Worm (Caenorhabditis elegans): ENCODE measurements around the gene W07G1.7.

DNA sequence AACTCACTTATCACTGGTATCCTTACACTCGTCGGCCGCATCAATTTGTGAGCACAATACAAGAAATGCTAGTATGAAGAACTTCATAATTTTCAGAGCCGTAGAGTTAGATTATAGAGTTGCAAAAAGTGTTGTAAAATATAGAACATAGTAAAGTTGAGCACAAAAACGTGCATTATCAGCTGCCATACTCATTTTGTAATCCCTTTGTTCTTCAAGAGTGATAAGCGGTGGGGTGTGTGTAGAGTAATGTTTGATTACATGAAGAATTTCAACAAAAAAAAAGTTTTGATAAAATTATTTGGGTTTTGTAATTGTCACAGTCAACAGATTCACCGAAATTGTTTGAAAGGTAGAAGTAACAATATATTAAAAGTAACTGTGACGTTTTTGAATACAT, 16.8 kb upstream of the W07G1.7 start, which contains the start of the genes Y39G8B.13 and Y39G8B.10:
- TF ChIP-seq lin-13 (tag; optimal IDR thresholded peaks at IDR 0.05) (no peak), ztf-11 (tag; optimal IDR thresholded peaks at IDR 0.05) (no peak), cnd-1 (tag; optimal IDR thresholded peaks at IDR 0.05) (no peak), lsy-2 (tag; optimal IDR thresholded peaks at IDR 0.05) (no peak), M03D4.4 (tag; optimal IDR thresholded peaks at IDR 0.05) (no peak), elt-3 (tag; optimal IDR thresholded peaks at IDR 0.05) (no peak), unc-39 (tag; optimal IDR thresholded peaks at IDR 0.05) (no peak), pha-4 (tag; optimal IDR thresholded peaks at IDR 0.05) (no peak), sem-2 (GFP tag; optimal IDR thresholded peaks at IDR 0.05) (no peak), blmp-1 (tag; optimal IDR thresholded peaks at IDR 0.05) (no peak), snpc-4 (tag; optimal IDR thresholded peaks at IDR 0.05) (no peak), unc-62 (GFP tag; optimal IDR thresholded peaks at IDR 0.05) (no peak), sptf-1 (tag; optimal IDR thresholded peaks at IDR 0.05) (no peak)

Measured in whole organism, mixed stage, embryonic.